Fruit fly (Drosophila melanogaster): Measurements from ENCODE around the gene Rac2.

Gene Rac2

dm6 chr3L:7397979-7398378, 37.0 kb downstream of the Rac2 start, which contains the start of gene CG8562 (continued):
- TF ChIP-seq cwo (GFP tag; optimal IDR thresholded peaks at IDR 0.05): peak; percentile 14
- no peak for TF ChIP-seq caup (GFP tag; optimal IDR thresholded peaks at IDR 0.05; ENCODE audit: severe bottlenecking)
- TF ChIP-seq sug (tag; optimal IDR thresholded peaks at IDR 0.05): peak; percentile 44
- no peak for TF ChIP-seq hbn (GFP tag; IDR thresholded peaks at IDR 0.05; ENCODE audit: partially characterized antibody)
- TF ChIP-seq Gug (GFP tag; IDR thresholded peaks at IDR 0.05): no peak
- peak; percentile 52; the same call in 1 of the 2 replicates for TF ChIP-seq GATAe (GFP tag; conservative IDR thresholded peaks at IDR 0.05)
- no peak for TF ChIP-seq CG8924 (tag; optimal IDR thresholded peaks at IDR 0.05)
- no peak for TF ChIP-seq pita (GFP tag; optimal IDR thresholded peaks at IDR 0.05)
- no peak for TF ChIP-seq CG14710 (tag; optimal IDR thresholded peaks at IDR 0.05)
- TF ChIP-seq CG2202 (tag; optimal IDR thresholded peaks at IDR 0.05): no peak
- TF ChIP-seq NC2β (GFP tag; optimal IDR thresholded peaks at IDR 0.05): no peak
- no peak for TF ChIP-seq Hr39 (optimal IDR thresholded peaks at IDR 0.05)
- peak; percentile 54 for TF ChIP-seq mirr (GFP tag; optimal IDR thresholded peaks at IDR 0.05)
- TF ChIP-seq Vsx1 (GFP tag; optimal IDR thresholded peaks at IDR 0.05): peak; percentile 8
- TF ChIP-seq Doc3 (GFP tag; IDR thresholded peaks at IDR 0.05; ENCODE audit: partially characterized antibody): no peak
- no peak for TF ChIP-seq sc (optimal IDR thresholded peaks at IDR 0.05)
- TF ChIP-seq sc (GFP tag; optimal IDR thresholded peaks at IDR 0.05): no peak
- TF ChIP-seq CG17361 (GFP tag; IDR thresholded peaks at IDR 0.05): no peak
- peak in 1 of 2 experiments; percentile 5 for TF ChIP-seq Hr78 (GFP tag; optimal IDR thresholded peaks at IDR 0.05)
- TF ChIP-seq sens-2 (GFP tag; IDR thresholded peaks at IDR 0.05): peak; percentile 69; the same call in 1 of the 2 replicates
- TF ChIP-seq CG17912 (GFP tag; optimal IDR thresholded peaks at IDR 0.05): no peak
- TF ChIP-seq bsh (GFP tag; optimal IDR thresholded peaks at IDR 0.05): no peak
- peak; percentile 13 for TF ChIP-seq CG34376 (GFP tag; optimal IDR thresholded peaks at IDR 0.05)
- no peak for TF ChIP-seq Bteb2 (GFP tag; optimal IDR thresholded peaks at IDR 0.05)

DNA sequence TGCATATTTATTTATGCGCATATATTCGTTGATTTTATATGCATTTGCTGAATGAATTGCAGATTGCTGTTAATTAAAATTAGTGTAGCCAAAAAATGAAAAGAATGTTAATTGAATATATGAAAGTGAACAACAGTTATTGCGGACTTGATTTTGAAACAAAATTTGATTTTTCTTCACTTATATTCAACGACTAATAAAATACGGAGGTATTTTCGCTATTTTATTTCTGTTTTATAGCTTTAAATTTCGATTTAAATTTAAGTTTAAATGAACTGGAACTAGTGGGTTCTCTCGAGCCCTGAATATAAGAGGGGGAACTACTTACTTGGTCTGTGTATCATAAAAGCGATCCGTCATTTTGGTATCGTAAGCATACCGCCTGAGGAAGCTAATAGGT, 38.9 kb downstream of the Rac2 start, which contains the start of gene CG32379:
Gene CG32379, plus strand, starts transcription at position 301 of the 400 bp plus-strand sequence.
- TF ChIP-seq unpg (GFP tag; optimal IDR thresholded peaks at IDR 0.05) (no peak), run (tag; optimal IDR thresholded peaks at IDR 0.05) (no peak), CG10274 (GFP tag; optimal IDR thresholded peaks at IDR 0.05) (no peak), CG4424 (GFP tag; optimal IDR thresholded peaks at IDR 0.05) (no peak)

DNA sequence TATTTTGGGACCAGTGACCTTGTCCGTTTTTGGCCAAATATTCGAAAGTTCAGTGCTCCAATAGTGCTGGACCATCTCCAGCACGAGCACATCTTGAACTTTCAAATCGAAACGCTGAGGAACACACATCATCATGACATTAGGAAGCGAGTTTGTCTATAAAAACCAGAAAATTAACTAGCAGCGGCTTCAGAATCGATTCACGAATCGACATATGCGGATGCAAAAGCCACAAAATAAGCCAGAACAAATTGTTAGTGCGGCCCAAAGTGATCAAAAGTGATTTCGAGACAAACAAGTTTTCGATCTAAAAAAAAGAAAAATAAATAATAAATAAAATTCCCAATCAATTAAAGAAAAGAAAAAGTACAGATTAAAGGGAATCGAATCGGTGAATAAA, 44.5 kb downstream of the Rac2 start, which contains the start of gene CG8563:
Gene CG8563, plus strand, starts transcription at position 301 of the 400 bp plus-strand sequence.
- TF ChIP-seq jumu (GFP tag; optimal IDR thresholded peaks at IDR 0.05): no peak
- TF ChIP-seq salm (tag; optimal IDR thresholded peaks at IDR 0.05): no peak
- no peak for TF ChIP-seq Dfd (GFP tag; optimal IDR thresholded peaks at IDR 0.05)
- TF ChIP-seq ash1 (GFP tag; optimal IDR thresholded peaks at IDR 0.05): no peak
- TF ChIP-seq Doc3 (GFP tag; IDR thresholded peaks at IDR 0.05; ENCODE audit: partially characterized antibody): no peak
- TF ChIP-seq schlank (tag; optimal IDR thresholded peaks at IDR 0.05): no peak
- no peak for TF ChIP-seq Ets65A (GFP tag)
- no peak for TF ChIP-seq NC2β (GFP tag; optimal IDR thresholded peaks at IDR 0.05)

- TF ChIP-seq chinmo (GFP tag; IDR thresholded peaks at IDR 0.05; ENCODE audit: partially characterized antibody) (0 out of 4 replicates have a peak, but pooled peaks have one; percentile 51), CG16813 (GFP tag; IDR thresholded peaks at IDR 0.05; ENCODE audit: partially characterized antibody) (no peak), Eip74EF (GFP tag; optimal IDR thresholded peaks at IDR 0.05) (peak in 1 of 2 experiments; percentile 68)
Observed at dm6 chr3L:7390004-7390403, 45.0 kb downstream of the Rac2 start.

All from whole organism, embryonic.